Worm (Caenorhabditis elegans) whole organism, L4/young adult: ENCODE results near the gene sul-3.

Experiments used
- W03F9.2 ChIP-seq: fragments of 150-350 bp; optimal IDR thresholded peaks from 2 replicates; lab custom pipeline; 2014; ENCODE audit warnings: missing biosample characterization, missing genetic modification characterization
- dao-5 ChIP-seq: sonication (generic microtip); optimal IDR thresholded peaks from 2 replicates; lab custom pipeline; 2016; ENCODE audit warnings: missing genotype, missing genetic modification characterization, moderate library complexity, missing compliant biosample characterization

DNA sequence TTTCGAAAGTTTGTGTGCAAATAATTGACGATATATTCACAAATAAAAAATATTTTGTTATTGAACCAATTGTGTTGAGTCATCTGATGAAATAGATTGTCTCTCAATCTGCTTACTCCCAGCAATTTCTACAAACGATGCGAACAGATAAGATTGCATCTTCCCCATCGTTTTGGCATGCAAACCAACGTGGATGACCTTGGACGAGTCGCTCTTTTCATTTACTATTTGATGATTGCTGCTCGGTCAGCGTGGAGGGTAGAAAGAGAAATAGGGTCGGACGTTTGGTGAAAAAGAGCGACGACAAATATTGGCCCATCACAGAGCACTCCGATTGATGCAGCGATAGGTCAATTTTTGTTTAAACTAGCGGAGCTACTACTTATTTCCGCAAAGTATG is 8.3 kb downstream of the sul-3 start:
- TF ChIP-seq dao-5 (tag; lab: Kevin White, UChicago) (no peak), W03F9.2 (tag; lab: Kevin White, UChicago) (no peak)
